Worm (Caenorhabditis elegans) whole organism, L1 larva: ENCODE data around the gene K12H6.6.

Experiments used
- lin-39 ChIP-seq: fragments of 150-350 bp; optimal IDR thresholded peaks from 2 replicates; lab custom pipeline; 2014; ENCODE audit warnings: missing biosample characterization, missing genetic modification reagents, missing genetic modification characterization
- nhr-19 ChIP-seq: fragments of 200-800 bp; sonication (Bioruptor generic); conservative IDR thresholded peaks from 2 replicates; pipeline ENCODE4 v1.3.6; 2022; ENCODE audit warnings: missing genetic modification characterization, missing compliant biosample characterization
- nhr-77 ChIP-seq: fragments of 150-350 bp; optimal IDR thresholded peaks from 2 replicates; lab custom pipeline; 2014; ENCODE audit warnings: missing biosample characterization, missing genetic modification characterization
- rnt-1 ChIP-seq: sonication (generic microtip); optimal IDR thresholded peaks from 2 replicates; lab custom pipeline; 2016; ENCODE audit warnings: mild to moderate bottlenecking, missing genetic modification characterization, moderate library complexity, missing compliant biosample characterization
- unc-62 ChIP-seq: fragments of 150-350 bp; optimal IDR thresholded peaks from 2 replicates; lab custom pipeline; 2014; ENCODE audit warnings: missing biosample characterization, missing genetic modification reagents, missing genetic modification characterization
- zag-1 ChIP-seq: fragments of 150-350 bp; optimal IDR thresholded peaks from 2 replicates; lab custom pipeline; 2014; ENCODE audit warnings: missing biosample characterization, missing genetic modification characterization

DNA sequence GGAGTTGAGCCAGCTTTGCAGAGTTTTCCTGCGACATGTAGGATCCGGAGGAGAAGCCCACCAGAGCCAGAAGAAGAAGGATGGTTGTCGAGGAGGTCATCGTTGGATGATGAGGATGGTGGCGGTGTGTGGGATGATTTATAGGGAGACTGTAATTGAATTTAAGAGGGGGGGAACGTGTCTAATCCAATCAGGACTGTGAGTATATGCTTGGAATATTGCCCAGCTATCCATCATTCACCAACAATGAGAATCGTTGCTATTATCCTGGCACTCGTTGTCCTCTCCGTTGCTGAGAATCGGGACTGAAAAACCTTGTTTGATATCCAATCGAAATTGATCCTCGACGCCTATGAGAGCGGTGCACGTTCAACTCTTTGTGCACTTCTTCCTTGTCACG is 5.0 kb downstream of the K12H6.6 start, which contains the start of gene K12H6.5:
- TF ChIP-seq nhr-77 (tag; lab: Kevin White, UChicago) (no peak), unc-62 (no peak), rnt-1 (no peak), zag-1 (no peak), nhr-19 (no peak), lin-39 (tag; lab: Kevin White, UChicago) (no peak)
